Worm (Caenorhabditis elegans) whole organism, L4 larva: Measurements from ENCODE around the gene phdh-1.

ENCODE experiments used
- F37D6.2 ChIP-seq: sonication (generic microtip); optimal IDR thresholded peaks from 2 replicates; lab custom pipeline; 2016; ENCODE audit warnings: mild to moderate bottlenecking, missing genetic modification characterization, missing compliant biosample characterization
- R02D3.7 ChIP-seq: fragments of 150-350 bp; sonication (generic microtip); optimal IDR thresholded peaks from 3 replicates; lab custom pipeline; 2014; ENCODE audit warnings: missing biosample characterization, missing genetic modification characterization
- T26A8.4 ChIP-seq: fragments of 200-800 bp; sonication (Bioruptor generic); IDR thresholded peaks from 2 replicates; pipeline ENCODE4 v1.3.6; 2022; ENCODE audit warnings: missing genetic modification characterization, missing compliant biosample characterization
- Y48G9A.11 ChIP-seq: fragments of 200-800 bp; sonication (Bioruptor generic); IDR thresholded peaks from 2 replicates; pipeline ENCODE4 v1.3.6; 2022; ENCODE audit warnings: missing genetic modification reagents, missing genetic modification characterization, missing compliant biosample characterization
- ZK337.2 ChIP-seq: fragments of 200-800 bp; sonication (Bioruptor generic); IDR thresholded peaks from 2 replicates; pipeline ENCODE4 v1.3.6; 2022; ENCODE audit warnings: missing genetic modification reagents, missing genetic modification characterization, missing compliant biosample characterization
- ceh-20 ChIP-seq: fragments of 200-800 bp; sonication (Bioruptor generic); IDR thresholded peaks from 2 replicates; pipeline ENCODE4 v1.3.6; 2022; ENCODE audit warnings: missing genetic modification reagents, missing genetic modification characterization, missing compliant biosample characterization
- cey-2 ChIP-seq: sonication (generic microtip); optimal IDR thresholded peaks from 3 replicates; lab custom pipeline; 2017; ENCODE audit warnings: missing genetic modification characterization, mild to moderate bottlenecking, missing compliant biosample characterization, antibody characterized with exemption, borderline replicate concordance; ENCODE audit not compliant: insufficient read depth
- daf-16 ChIP-seq, 3 experiments: sonication (generic microtip); optimal IDR thresholded peaks; 2 replicates each; lab custom pipeline; 2016 to 2017; ENCODE audit warnings: missing genetic modification characterization in 3 of 3, missing genetic modification reagents in 3 of 3, mild to moderate bottlenecking in 2 of 3, missing compliant biosample characterization in 2 of 3, missing biosample characterization in 1 of 3, moderate library complexity in 1 of 3
- daf-19 ChIP-seq: fragments of 200-800 bp; sonication (Bioruptor generic); conservative IDR thresholded peaks from 2 replicates; pipeline ENCODE4 v1.3.6; 2022; ENCODE audit warnings: missing genetic modification characterization, missing compliant biosample characterization
- dpl-1 ChIP-seq: fragments of 150-350 bp; optimal IDR thresholded peaks from 2 replicates; lab custom pipeline; 2014; ENCODE audit warnings: missing biosample characterization, missing genetic modification reagents, missing genetic modification characterization
- duxl-1 ChIP-seq: sonication (generic microtip); optimal IDR thresholded peaks from 2 replicates; lab custom pipeline; 2016; ENCODE audit warnings: mild to moderate bottlenecking, missing genetic modification characterization, moderate library complexity, missing compliant biosample characterization; ENCODE audit not compliant: poor library complexity
- dve-1 ChIP-seq: sonication (generic microtip); optimal IDR thresholded peaks from 2 replicates; lab custom pipeline; 2017; ENCODE audit warnings: antibody characterized with exemption, mild to moderate bottlenecking, missing genetic modification characterization, missing compliant biosample characterization; ENCODE audit not compliant: insufficient read depth
- fkh-10 ChIP-seq: fragments of 150-350 bp; optimal IDR thresholded peaks from 2 replicates; lab custom pipeline; 2014; ENCODE audit warnings: missing biosample characterization, missing genetic modification reagents, missing genetic modification characterization
- fos-1 ChIP-seq: fragments of 150-350 bp; optimal IDR thresholded peaks from 2 replicates; lab custom pipeline; 2014; ENCODE audit warnings: missing biosample characterization, missing genetic modification characterization
- hlh-30 ChIP-seq: sonication (generic microtip); optimal IDR thresholded peaks from 2 replicates; lab custom pipeline; 2017; ENCODE audit warnings: antibody characterized with exemption, mild to moderate bottlenecking, missing genetic modification characterization, missing compliant biosample characterization; ENCODE audit not compliant: insufficient read depth
- hmg-1.1 ChIP-seq: fragments of 200-800 bp; sonication (Bioruptor generic); IDR thresholded peaks from 2 replicates; pipeline ENCODE4 v1.3.6; 2022; ENCODE audit warnings: missing genetic modification reagents, missing genetic modification characterization, missing compliant biosample characterization
- lim-7 ChIP-seq: fragments of 200-800 bp; sonication (Bioruptor generic); IDR thresholded peaks from 2 replicates; pipeline ENCODE4 v1.3.6; 2022; ENCODE audit warnings: missing genetic modification characterization, missing compliant biosample characterization
- lin-29 ChIP-seq: fragments of 200-800 bp; sonication (Bioruptor generic); IDR thresholded peaks from 2 replicates; pipeline ENCODE4 v1.3.6; 2022; ENCODE audit warnings: missing genetic modification reagents, missing genetic modification characterization, missing compliant biosample characterization
- lin-38 ChIP-seq: fragments of 200-800 bp; sonication (Bioruptor generic); IDR thresholded peaks from 2 replicates; pipeline ENCODE4 v1.3.6; 2022; ENCODE audit warnings: missing genetic modification reagents, missing genetic modification characterization, missing compliant biosample characterization
- lir-3 ChIP-seq: sonication (generic microtip); optimal IDR thresholded peaks from 2 replicates; lab custom pipeline; 2016; ENCODE audit warnings: mild to moderate bottlenecking, missing genetic modification characterization, missing compliant biosample characterization
- lsy-2 ChIP-seq, 2 experiments: fragments of 150-350 bp in 1 of 2; sonication (generic microtip) in 1 of 2; optimal IDR thresholded peaks; 2 replicates each; lab custom pipeline; 2014 to 2017; ENCODE audit warnings: missing biosample characterization in 2 of 2, missing genetic modification characterization in 2 of 2
- madf-9 ChIP-seq: fragments of 200-800 bp; sonication (Bioruptor generic); conservative IDR thresholded peaks from 2 replicates; pipeline ENCODE4 v1.3.6; 2022; ENCODE audit warnings: missing genetic modification reagents, missing genetic modification characterization, missing compliant biosample characterization
- mes-2 ChIP-seq: sonication (generic microtip); optimal IDR thresholded peaks from 2 replicates; lab custom pipeline; 2016; ENCODE audit warnings: missing genotype, mild to moderate bottlenecking, missing genetic modification characterization, missing compliant biosample characterization; ENCODE audit not compliant: poor library complexity, severe bottlenecking
- nhr-10 ChIP-seq: fragments of 150-350 bp; optimal IDR thresholded peaks from 2 replicates; lab custom pipeline; 2014; ENCODE audit warnings: missing biosample characterization, missing genetic modification characterization
- nhr-111 ChIP-seq: fragments of 200-800 bp; sonication (Bioruptor generic); optimal IDR thresholded peaks from 2 replicates; lab custom pipeline; 2018; ENCODE audit warnings: mild to moderate bottlenecking, missing genetic modification characterization, missing compliant biosample characterization
- nhr-237 ChIP-seq: sonication (generic microtip); optimal IDR thresholded peaks from 2 replicates; lab custom pipeline; 2017; ENCODE audit warnings: missing biosample characterization, missing genetic modification characterization
- nhr-25 ChIP-seq: sonication (generic microtip); optimal IDR thresholded peaks from 2 replicates; lab custom pipeline; 2017; ENCODE audit warnings: missing genetic modification characterization, mild to moderate bottlenecking, missing compliant biosample characterization, antibody characterized with exemption, moderate library complexity, borderline replicate concordance; ENCODE audit not compliant: insufficient read depth
- nhr-28 ChIP-seq: fragments of 150-350 bp; optimal IDR thresholded peaks from 2 replicates; lab custom pipeline; 2014; ENCODE audit warnings: missing biosample characterization, missing genetic modification characterization
- nhr-41 ChIP-seq: fragments of 200-800 bp; sonication (Bioruptor generic); IDR thresholded peaks from 2 replicates; pipeline ENCODE4 v1.3.6; 2022; ENCODE audit warnings: missing genetic modification reagents, missing genetic modification characterization, missing compliant biosample characterization
- nhr-42 ChIP-seq: fragments of 200-800 bp; sonication (Bioruptor generic); IDR thresholded peaks from 2 replicates; pipeline ENCODE4 v1.3.6; 2022; ENCODE audit warnings: missing genetic modification characterization, missing compliant biosample characterization
- nhr-48 ChIP-seq: sonication (generic microtip); optimal IDR thresholded peaks from 2 replicates; lab custom pipeline; 2016; ENCODE audit warnings: mild to moderate bottlenecking, missing genetic modification characterization, missing compliant biosample characterization
- nhr-6 ChIP-seq: fragments of 150-350 bp; optimal IDR thresholded peaks from 2 replicates; lab custom pipeline; 2014; ENCODE audit warnings: missing biosample characterization, missing genetic modification characterization
- pha-4 ChIP-seq, 2 experiments: fragments of 150-350 bp in 1 of 2; fragments of 200-800 bp in 1 of 2; sonication (Bioruptor generic) in 1 of 2; IDR thresholded peaks in 1 of 2; optimal IDR thresholded peaks in 1 of 2; 2 replicates each; pipeline versions ENCODE4 v1.3.6 to Lab custom; 2014 to 2022; ENCODE audit warnings: missing genetic modification characterization in 2 of 2, missing genetic modification reagents in 2 of 2, missing biosample characterization in 1 of 2, missing compliant biosample characterization in 1 of 2
- rbr-2 ChIP-seq: sonication (generic microtip); optimal IDR thresholded peaks from 2 replicates; lab custom pipeline; 2016; ENCODE audit warnings: missing genotype, missing genetic modification characterization, missing compliant biosample characterization
- saeg-2 ChIP-seq: fragments of 200-800 bp; sonication (Bioruptor generic); IDR thresholded peaks from 2 replicates; pipeline ENCODE4 v1.3.6; 2022; ENCODE audit warnings: missing genetic modification reagents, missing genetic modification characterization, missing compliant biosample characterization
- set-16 ChIP-seq: fragments of 200-800 bp; sonication (Bioruptor generic); IDR thresholded peaks from 2 replicates; pipeline ENCODE4 v1.3.6; 2022; ENCODE audit warnings: missing genetic modification reagents, missing genetic modification characterization, missing compliant biosample characterization
- snpc-4 ChIP-seq: fragments of 150-350 bp; optimal IDR thresholded peaks from 2 replicates; lab custom pipeline; 2014; ENCODE audit warnings: missing biosample characterization, missing genetic modification characterization
- tag-97 ChIP-seq: fragments of 200-800 bp; sonication (Bioruptor generic); IDR thresholded peaks from 2 replicates; pipeline ENCODE4 v1.3.6; 2022; ENCODE audit warnings: missing genetic modification characterization, missing compliant biosample characterization
- unc-130 ChIP-seq: sonication (generic microtip); optimal IDR thresholded peaks from 2 replicates; lab custom pipeline; 2016; ENCODE audit warnings: missing genetic modification reagents, missing genetic modification characterization, missing compliant biosample characterization
- unc-62 ChIP-seq, 3 experiments: fragments of 150-350 bp in 1 of 3; sonication (generic microtip); optimal IDR thresholded peaks in 2 of 3; peaks in 1 of 3; 1 replicate in 1 of 3; 2 replicates in 2 of 3; lab custom pipeline; 2014 to 2017; ENCODE audit warnings: missing biosample characterization in 3 of 3, missing genetic modification characterization in 3 of 3, missing genetic modification reagents in 3 of 3, missing genotype in 1 of 3
- zfp-3 ChIP-seq: fragments of 200-800 bp; sonication (Bioruptor generic); conservative IDR thresholded peaks from 2 replicates; pipeline ENCODE4 v1.3.6; 2022; ENCODE audit warnings: missing genetic modification reagents, missing genetic modification characterization, missing compliant biosample characterization
- zip-11 ChIP-seq: fragments of 200-800 bp; sonication (Bioruptor generic); IDR thresholded peaks from 2 replicates; pipeline ENCODE4 v1.3.6; 2022; ENCODE audit warnings: missing genetic modification characterization, missing compliant biosample characterization
- ztf-7 ChIP-seq: fragments of 150-350 bp; optimal IDR thresholded peaks from 2 replicates; lab custom pipeline; 2014; ENCODE audit warnings: missing biosample characterization, missing genetic modification characterization

The phdh-1 gene

ce11 chrII:13609655-13610054 is 28.6 kb downstream of the phdh-1 start, which contains the start of gene gst-20 (continued):
- TF ChIP-seq zfp-3 (GFP tag; lab: Robert Waterston, UW) (no peak), cey-2 (no peak), nhr-28 (tag; lab: Kevin White, UChicago) (peak; percentile 72), lim-7 (GFP tag; lab: Robert Waterston, UW) (no peak), rbr-2 (no peak), saeg-2 (no peak), nhr-48 (peak; percentile 53), nhr-6 (tag; lab: Kevin White, UChicago) (peak; percentile 22), daf-19 (GFP tag; lab: Robert Waterston, UW) (no peak), ZK337.2 (GFP tag; lab: Robert Waterston, UW) (no peak), Y48G9A.11 (GFP tag; lab: Robert Waterston, UW) (no peak), F37D6.2 (tag; lab: Kevin White, UChicago) (no peak), lir-3 (tag; lab: Kevin White, UChicago) (no peak), dpl-1 (peak; percentile 32), hlh-30 (tag; lab: Kevin White, UChicago) (peak; percentile 82), pha-4 (GFP tag; IDR thresholded peaks at IDR 0.05; lab: Robert Waterston, UW) (no peak), pha-4 (tag; optimal IDR thresholded peaks at IDR 0.05; lab: Kevin White, UChicago) (no peak), snpc-4 (no peak), fos-1 (no peak), nhr-42 (GFP tag; lab: Robert Waterston, UW) (no peak), tag-97 (no peak), nhr-25 (tag; lab: Kevin White, UChicago) (no peak), ztf-7 (tag; lab: Kevin White, UChicago) (no peak), zip-11 (no peak), R02D3.7 (tag; lab: Kevin White, UChicago) (no peak), lin-29 (GFP tag; lab: Robert Waterston, UW) (no peak)

- TF ChIP-seq unc-62 (GFP tag; optimal IDR thresholded peaks at IDR 0.05 in 1 of 2; lab: Kevin White, UChicago) (no peak), unc-62 (tag; optimal IDR thresholded peaks at IDR 0.05; lab: Kevin White, UChicago) (no peak), nhr-237 (no peak), hmg-1.1 (GFP tag; lab: Robert Waterston, UW) (no peak), nhr-41 (GFP tag; lab: Robert Waterston, UW) (no peak), duxl-1 (tag; lab: Kevin White, UChicago) (no peak)
Observed at ce11 chrII:13600904-13601303, 37.4 kb downstream of the phdh-1 start, which contains the start of gene csp-1. csp-1 (plus strand) TSS chrII:13601204.

ce11 chrII:13596505-13596977 is 41.7 kb downstream of the phdh-1 start, which contains the start of the genes fbxc-23 and csc-1:
fbxc-23 (minus strand) TSS chrII:13596555.
csc-1 (plus strand) TSS chrII:13596955.
- TF ChIP-seq dpl-1 (peak; percentile 90), ceh-20 (GFP tag; lab: Robert Waterston, UW) (no peak), nhr-111 (GFP tag; lab: Kevin White, UChicago) (no peak), mes-2 (tag; lab: Kevin White, UChicago) (peak; percentile 67), nhr-6 (tag; lab: Kevin White, UChicago) (no peak), fkh-10 (GFP tag; lab: Kevin White, UChicago) (peak; percentile 20), madf-9 (GFP tag; lab: Robert Waterston, UW) (no peak), hlh-30 (tag; lab: Kevin White, UChicago) (peak; percentile 52), unc-130 (GFP tag; lab: Kevin White, UChicago) (peak; percentile 17), dve-1 (tag; lab: Kevin White, UChicago) (peak; percentile 37), nhr-10 (no peak), set-16 (GFP tag; lab: Robert Waterston, UW) (no peak), T26A8.4 (GFP tag; lab: Robert Waterston, UW) (no peak), lsy-2 (tag; optimal IDR thresholded peaks at IDR 0.05; lab: Kevin White, UChicago) (peak; percentile 56 to 98), lin-38 (GFP tag; lab: Robert Waterston, UW) (peak; percentile 70), nhr-28 (tag; lab: Kevin White, UChicago) (peak; percentile 22), ztf-7 (tag; lab: Kevin White, UChicago) (no peak), rbr-2 (peak; percentile 1), hmg-1.1 (GFP tag; lab: Robert Waterston, UW) (0 out of 2 replicates have a peak, but pooled peaks have one; percentile 15), daf-16 (GFP tag; optimal IDR thresholded peaks at IDR 0.05; lab: Kevin White, UChicago) (no peak), daf-16 (tag; optimal IDR thresholded peaks at IDR 0.05; lab: Kevin White, UChicago) (peak; percentile 50)
